Fruit fly (Drosophila melanogaster) whole organism, embryonic: ENCODE measurements around the gene CG44174.

Source experiments
- Adf1 ChIP-seq: fragments of 200-800 bp; sonication (Bioruptor generic); IDR thresholded peaks from 2 replicates; pipeline ENCODE4 v1.3.6; 2022; ENCODE audit warnings: missing biosample characterization, missing genetic modification characterization
- Awh ChIP-seq: fragments of 200-800 bp; sonication (Bioruptor generic); IDR thresholded peaks from 2 replicates; pipeline ENCODE4, ENCODE4 v1.3.6; 2022; ENCODE audit warnings: missing biosample characterization, missing genetic modification characterization
- Bdp1 ChIP-seq: fragments of 200-800 bp; sonication (Bioruptor generic); optimal IDR thresholded peaks from 3 replicates; lab custom pipeline; 2016; ENCODE audit warnings: missing biosample characterization, missing genetic modification characterization
- Bgb ChIP-seq: fragments of 200-800 bp; sonication (Bioruptor generic); IDR thresholded peaks from 2 replicates; pipeline ENCODE4 v1.3.6; 2022; ENCODE audit warnings: missing biosample characterization, missing genetic modification characterization; ENCODE audit not compliant: partially characterized antibody
- CG10979 ChIP-seq: fragments of 200-800 bp; sonication (Bioruptor generic); optimal IDR thresholded peaks from 2 replicates; lab custom pipeline; 2018; ENCODE audit warnings: missing biosample characterization, mild to moderate bottlenecking, missing genetic modification characterization, moderate library complexity
- CG11504 ChIP-seq: fragments of 200-800 bp; sonication (Bioruptor generic); optimal IDR thresholded peaks from 3 replicates; lab custom pipeline; 2019; ENCODE audit warnings: missing biosample characterization, mild to moderate bottlenecking, missing genetic modification characterization, moderate library complexity
- CG11696 ChIP-seq: fragments of 200-800 bp; sonication (Bioruptor generic); IDR thresholded peaks from 2 replicates; pipeline ENCODE4 v1.3.6; 2022; ENCODE audit warnings: missing biosample characterization, missing genetic modification characterization
- CG11723 ChIP-seq: fragments of 200-800 bp; sonication (Bioruptor generic); optimal IDR thresholded peaks from 2 replicates; lab custom pipeline; 2017; ENCODE audit warnings: missing biosample characterization, mild to moderate bottlenecking, missing genetic modification characterization
- CG12219 ChIP-seq: fragments of 200-800 bp; sonication (Bioruptor generic); optimal IDR thresholded peaks from 3 replicates; lab custom pipeline; 2018; ENCODE audit warnings: missing biosample characterization, mild to moderate bottlenecking, missing genetic modification characterization
- CG13624 ChIP-seq: fragments of 200-800 bp; sonication (Bioruptor generic); optimal IDR thresholded peaks from 2 replicates; lab custom pipeline; 2016; ENCODE audit warnings: missing biosample characterization, missing genetic modification characterization
- CG13775 ChIP-seq: fragments of 200-800 bp; sonication (Bioruptor generic); optimal IDR thresholded peaks from 3 replicates; lab custom pipeline; 2017; ENCODE audit warnings: missing biosample characterization, mild to moderate bottlenecking, missing genetic modification characterization
- CG17328 ChIP-seq: fragments of 200-800 bp; sonication (Bioruptor generic); IDR thresholded peaks from 2 replicates; pipeline ENCODE4 v1.3.6; 2022; ENCODE audit warnings: missing biosample characterization, missing genetic modification characterization
- CG17802 ChIP-seq: fragments of 200-800 bp; sonication (Bioruptor generic); optimal IDR thresholded peaks from 2 replicates; lab custom pipeline; 2018; ENCODE audit warnings: missing biosample characterization, mild to moderate bottlenecking, missing genetic modification characterization, moderate library complexity
- CG18262 ChIP-seq: fragments of 200-800 bp; optimal IDR thresholded peaks from 3 replicates; lab custom pipeline; 2019; ENCODE audit warnings: missing biosample characterization, mild to moderate bottlenecking, missing genetic modification characterization, moderate library complexity
- CG2116 ChIP-seq: fragments of 200-800 bp; sonication (Bioruptor generic); optimal IDR thresholded peaks from 3 replicates; lab custom pipeline; 2018; ENCODE audit warnings: missing biosample characterization, mild to moderate bottlenecking, missing genetic modification characterization
- CG2712 ChIP-seq: fragments of 200-800 bp; optimal IDR thresholded peaks from 3 replicates; lab custom pipeline; 2019; ENCODE audit warnings: missing biosample characterization, mild to moderate bottlenecking, missing genetic modification characterization, moderate library complexity
- CG30020 ChIP-seq: fragments of 200-800 bp; optimal IDR thresholded peaks from 2 replicates; lab custom pipeline; 2019; ENCODE audit warnings: missing biosample characterization, mild to moderate bottlenecking, missing genetic modification characterization, moderate library complexity
- CG32772 ChIP-seq: fragments of 200-800 bp; sonication (Bioruptor generic); IDR thresholded peaks from 2 replicates; pipeline ENCODE4 v1.3.6; 2022; ENCODE audit warnings: missing biosample characterization, missing genetic modification characterization
- CG34224 ChIP-seq: fragments of 200-800 bp; sonication (Bioruptor generic); IDR thresholded peaks from 3 replicates; pipeline ENCODE4 v1.3.6; 2022; ENCODE audit warnings: missing biosample characterization, missing genetic modification characterization; ENCODE audit not compliant: partially characterized antibody
- CG34376 ChIP-seq: fragments of 200-800 bp; sonication (Bioruptor generic); optimal IDR thresholded peaks from 2 replicates; lab custom pipeline; 2018; ENCODE audit warnings: missing biosample characterization, mild to moderate bottlenecking, missing genetic modification characterization
- CG3726 ChIP-seq: fragments of 200-800 bp; sonication (Bioruptor generic); IDR thresholded peaks from 3 replicates; pipeline ENCODE4, ENCODE4 v1.3.6; 2022; ENCODE audit warnings: missing biosample characterization, missing genetic modification characterization
- CG3995 ChIP-seq: fragments of 200-800 bp; sonication (Bioruptor generic); optimal IDR thresholded peaks from 3 replicates; lab custom pipeline; 2016; ENCODE audit warnings: missing biosample characterization, missing genetic modification characterization
- CG42726 ChIP-seq: fragments of 200-800 bp; sonication (Bioruptor generic); IDR thresholded peaks from 2 replicates; pipeline ENCODE4 v1.3.6; 2022; ENCODE audit warnings: missing biosample characterization, missing genetic modification characterization; ENCODE audit not compliant: partially characterized antibody
- CG9437 ChIP-seq: fragments of 200-800 bp; sonication (Bioruptor generic); optimal IDR thresholded peaks from 2 replicates; lab custom pipeline; 2018; ENCODE audit warnings: missing biosample characterization, mild to moderate bottlenecking, missing genetic modification characterization
- CG9876 ChIP-seq: fragments of 200-800 bp; sonication (Bioruptor generic); optimal IDR thresholded peaks from 2 replicates; lab custom pipeline; 2016; ENCODE audit warnings: missing biosample characterization, missing genetic modification characterization
- CTCF ChIP-seq: fragments of 200-800 bp; sonication (Bioruptor generic); optimal IDR thresholded peaks from 2 replicates; lab custom pipeline; 2017; ENCODE audit warnings: missing biosample characterization, mild to moderate bottlenecking, missing genetic modification characterization, moderate library complexity
- CrebB ChIP-seq: fragments of 200-800 bp; sonication (Bioruptor generic); optimal IDR thresholded peaks from 3 replicates; lab custom pipeline; 2018; ENCODE audit warnings: missing biosample characterization, mild to moderate bottlenecking, missing genetic modification characterization
- E2f1 ChIP-seq: fragments of 200-800 bp; sonication (Bioruptor generic); IDR thresholded peaks from 2 replicates; pipeline ENCODE4 v1.3.6; 2022; ENCODE audit warnings: missing biosample characterization, missing genetic modification characterization
- Ets65A ChIP-seq: fragments of 200-800 bp; sonication (Bioruptor generic); peaks from one replicate; lab custom pipeline; 2016; ENCODE audit warnings: missing biosample characterization, missing genetic modification characterization
- Ets97D ChIP-seq: fragments of 200-800 bp; sonication (Bioruptor generic); optimal IDR thresholded peaks from 3 replicates; lab custom pipeline; 2016; ENCODE audit warnings: missing biosample characterization, missing genetic modification characterization
- H2.0 ChIP-seq: fragments of 200-800 bp; sonication (Bioruptor generic); IDR thresholded peaks from 2 replicates; pipeline ENCODE4 v1.3.6; 2022; ENCODE audit warnings: missing biosample characterization, missing genetic modification characterization
- Hand ChIP-seq: fragments of 200-800 bp; sonication (Bioruptor generic); optimal IDR thresholded peaks from 2 replicates; lab custom pipeline; 2017; ENCODE audit warnings: mild to moderate bottlenecking, missing biosample characterization, missing genetic modification reagents, missing genetic modification characterization
- Hmx ChIP-seq: fragments of 200-800 bp; sonication (Bioruptor generic); optimal IDR thresholded peaks from 2 replicates; lab custom pipeline; 2016; ENCODE audit warnings: missing biosample characterization, missing genetic modification characterization
- Med ChIP-seq: fragments of 200-800 bp; sonication (Bioruptor generic); peaks from one replicate; lab custom pipeline; 2016; ENCODE audit warnings: missing biosample characterization, missing genetic modification characterization, mild to moderate bottlenecking, inconsistent platforms, moderate library complexity
- Poxn ChIP-seq: fragments of 200-800 bp; sonication (Bioruptor generic); IDR thresholded peaks from 2 replicates; pipeline ENCODE4 v1.3.6; 2022; ENCODE audit warnings: missing biosample characterization, missing genetic modification characterization
- Vsx1 ChIP-seq: fragments of 200-800 bp; sonication (Bioruptor generic); optimal IDR thresholded peaks from 2 replicates; lab custom pipeline; 2017; ENCODE audit warnings: missing biosample characterization, mild to moderate bottlenecking, missing genetic modification characterization, missing genetic modification reagents
- abd-A ChIP-seq: fragments of 200-800 bp; sonication (Bioruptor generic); optimal IDR thresholded peaks from 3 replicates; lab custom pipeline; 2019; ENCODE audit warnings: missing biosample characterization, mild to moderate bottlenecking, missing genetic modification characterization, moderate library complexity
- bbx ChIP-seq: fragments of 200-800 bp; sonication (Bioruptor generic); IDR thresholded peaks from 2 replicates; pipeline ENCODE4 v1.3.6; 2022; ENCODE audit warnings: missing biosample characterization, missing genetic modification characterization; ENCODE audit not compliant: partially characterized antibody
- bowl ChIP-seq: fragments of 200-800 bp; sonication (Bioruptor generic); IDR thresholded peaks from 2 replicates; pipeline ENCODE4 v1.3.6; 2022; ENCODE audit warnings: missing biosample characterization, missing genetic modification characterization
- cato ChIP-seq: fragments of 200-800 bp; sonication (Bioruptor generic); optimal IDR thresholded peaks from 2 replicates; lab custom pipeline; 2016; ENCODE audit warnings: missing biosample characterization, missing genetic modification characterization, borderline replicate concordance
- chif ChIP-seq, 2 experiments: fragments of 200-800 bp; sonication (Bioruptor generic); optimal IDR thresholded peaks; 3 replicates each; lab custom pipeline; 2016; ENCODE audit warnings: missing biosample characterization in 2 of 2, missing genetic modification characterization in 2 of 2
- cwo ChIP-seq: fragments of 200-800 bp; sonication (Bioruptor generic); optimal IDR thresholded peaks from 3 replicates; lab custom pipeline; 2017; ENCODE audit warnings: missing biosample characterization, missing genetic modification characterization, mild to moderate bottlenecking, moderate library complexity, missing genetic modification reagents
- fd96Cb ChIP-seq: fragments of 200-800 bp; sonication (Bioruptor generic); optimal IDR thresholded peaks from 2 replicates; lab custom pipeline; 2018; ENCODE audit warnings: missing biosample characterization, mild to moderate bottlenecking, missing genetic modification characterization, moderate library complexity
- her ChIP-seq: fragments of 200-800 bp; sonication (Bioruptor generic); optimal IDR thresholded peaks from 2 replicates; lab custom pipeline; 2016; ENCODE audit warnings: missing biosample characterization, missing genetic modification characterization
- luna ChIP-seq: fragments of 200-800 bp; sonication (Bioruptor generic); optimal IDR thresholded peaks from 2 replicates; lab custom pipeline; 2016; ENCODE audit warnings: missing biosample characterization, missing genetic modification characterization
- p53 ChIP-seq: fragments of 200-800 bp; sonication (Bioruptor generic); optimal IDR thresholded peaks from 2 replicates; lab custom pipeline; 2016; ENCODE audit warnings: missing biosample characterization, missing genetic modification characterization
- slbo ChIP-seq: fragments of 200-800 bp; sonication (Bioruptor generic); IDR thresholded peaks from 2 replicates; pipeline ENCODE4 v1.3.6; 2022; ENCODE audit warnings: missing biosample characterization, missing genetic modification characterization
- sqz ChIP-seq: fragments of 200-800 bp; sonication (Bioruptor generic); optimal IDR thresholded peaks from 3 replicates; lab custom pipeline; 2018; ENCODE audit warnings: missing biosample characterization, mild to moderate bottlenecking, missing genetic modification characterization
- tna ChIP-seq: fragments of 200-800 bp; sonication (Bioruptor generic); IDR thresholded peaks from 2 replicates; pipeline ENCODE4 v1.3.6; 2022; ENCODE audit warnings: missing biosample characterization, missing genetic modification characterization; ENCODE audit not compliant: partially characterized antibody
- unc-4 ChIP-seq: fragments of 200-800 bp; sonication (Bioruptor generic); IDR thresholded peaks from 2 replicates; pipeline ENCODE4 v1.3.6; 2022; ENCODE audit warnings: missing biosample characterization, missing genetic modification characterization; ENCODE audit not compliant: partially characterized antibody
- wor ChIP-seq: fragments of 200-800 bp; sonication (Bioruptor generic); IDR thresholded peaks from 2 replicates; pipeline ENCODE4 v1.3.6; 2022; ENCODE audit warnings: missing biosample characterization, missing genetic modification characterization

The CG44174 gene

DNA sequence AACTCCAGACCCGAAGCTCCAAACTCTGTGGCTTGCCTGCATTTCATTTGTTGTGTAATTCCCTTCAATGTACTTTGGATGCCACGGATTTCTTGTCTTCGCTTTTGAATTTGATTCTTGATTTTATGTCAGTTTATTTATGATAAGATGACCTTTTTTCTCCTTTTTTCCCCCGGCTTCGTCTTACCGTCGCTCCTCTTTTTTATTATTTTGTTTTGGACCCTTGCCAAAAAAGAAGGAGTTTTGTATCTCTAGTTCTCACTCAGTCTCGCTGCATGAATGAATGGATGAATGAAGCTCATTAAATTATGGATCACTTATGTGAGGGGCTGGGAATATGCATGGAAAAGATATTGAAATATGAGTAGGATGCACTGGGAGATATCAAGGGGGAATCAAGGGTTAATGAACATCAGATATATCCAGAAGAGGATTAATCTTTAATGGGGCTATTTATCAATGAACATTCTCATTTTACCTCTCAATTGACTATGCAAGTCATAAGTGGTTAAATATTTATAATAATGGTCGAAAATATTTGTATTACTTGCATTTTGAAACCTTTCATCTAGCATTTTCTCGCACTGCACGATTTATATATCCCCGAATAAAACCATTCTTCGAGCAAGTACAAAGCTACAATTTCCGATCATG is 2.4 kb upstream of the CG44174 start:
- TF ChIP-seq chif (GFP tag; optimal IDR thresholded peaks at IDR 0.05; lab: Kevin White, UChicago) (peak in 1 of 2 experiments; percentile 12), bbx (GFP tag; lab: Robert Waterston, UW) (no peak), Adf1 (no peak), Med (no peak), Bdp1 (GFP tag; lab: Kevin White, UChicago) (no peak), CG34224 (GFP tag; lab: Robert Waterston, UW) (no peak), slbo (no peak), H2.0 (GFP tag; lab: Robert Waterston, UW) (no peak), tna (GFP tag; lab: Robert Waterston, UW) (no peak), CG3995 (no peak), CG13624 (no peak), Ets65A (GFP tag; lab: Kevin White, UChicago) (peak; percentile 85), CG11504 (no peak), unc-4 (GFP tag; lab: Robert Waterston, UW) (no peak), Hand (GFP tag; lab: Kevin White, UChicago) (no peak), CG18262 (tag; lab: Kevin White, UChicago) (peak; percentile 32), CG2116 (GFP tag; lab: Kevin White, UChicago) (no peak), CG3726 (GFP tag; lab: Robert Waterston, UW) (no peak), CG10979 (tag; lab: Kevin White, UChicago) (peak; percentile 53), Vsx1 (GFP tag; lab: Kevin White, UChicago) (no peak), cato (GFP tag; lab: Kevin White, UChicago) (no peak), CG11723 (no peak), sqz (GFP tag; lab: Kevin White, UChicago) (no peak), CrebB (tag; lab: Kevin White, UChicago) (no peak), CG17802 (tag; lab: Kevin White, UChicago) (no peak), wor (GFP tag; lab: Robert Waterston, UW) (no peak), CG11696 (GFP tag; lab: Robert Waterston, UW) (no peak), CG2712 (tag; lab: Kevin White, UChicago) (peak; percentile 34), abd-A (tag; lab: Kevin White, UChicago) (no peak), CG9437 (GFP tag; lab: Kevin White, UChicago) (no peak), Awh (GFP tag; lab: Robert Waterston, UW) (no peak), CG17328 (GFP tag; lab: Robert Waterston, UW) (no peak), cwo (GFP tag; lab: Kevin White, UChicago) (no peak), Ets97D (GFP tag; lab: Kevin White, UChicago) (no peak), her (GFP tag; lab: Kevin White, UChicago) (no peak), Bgb (GFP tag; lab: Robert Waterston, UW) (no peak), p53 (GFP tag; lab: Kevin White, UChicago) (no peak), CG34376 (GFP tag; lab: Kevin White, UChicago) (no peak), Poxn (GFP tag; lab: Robert Waterston, UW) (no peak), luna (no peak), CG12219 (GFP tag; lab: Kevin White, UChicago) (no peak), CG30020 (tag; lab: Kevin White, UChicago) (no peak), Hmx (GFP tag; lab: Kevin White, UChicago) (no peak), E2f1 (GFP tag; lab: Robert Waterston, UW) (no peak), CG9876 (GFP tag; lab: Kevin White, UChicago) (no peak), CTCF (GFP tag; lab: Kevin White, UChicago) (no peak), CG32772 (no peak), CG42726 (GFP tag; lab: Robert Waterston, UW) (no peak), CG13775 (GFP tag; lab: Kevin White, UChicago) (no peak), fd96Cb (tag; lab: Kevin White, UChicago) (no peak), bowl (GFP tag; lab: Robert Waterston, UW) (no peak)
